Fruit fly (Drosophila melanogaster) whole organism, embryonic: ENCODE measurements around the gene CG7953.

Experiments used
- B-H2 ChIP-seq: fragments of 200-800 bp; sonication (Bioruptor generic); optimal IDR thresholded peaks from 2 replicates; lab custom pipeline; 2018; ENCODE audit warnings: missing biosample characterization, mild to moderate bottlenecking, missing genetic modification characterization
- Bteb2 ChIP-seq: fragments of 200-800 bp; sonication (Bioruptor generic); optimal IDR thresholded peaks from 2 replicates; lab custom pipeline; 2016; ENCODE audit warnings: missing biosample characterization, missing genetic modification characterization
- CG10274 ChIP-seq: fragments of 200-800 bp; sonication (Bioruptor generic); optimal IDR thresholded peaks from 3 replicates; lab custom pipeline; 2017; ENCODE audit warnings: missing biosample characterization, mild to moderate bottlenecking, missing genetic modification characterization
- CG10366 ChIP-seq: fragments of 200-800 bp; sonication (Bioruptor generic); IDR thresholded peaks from 2 replicates; pipeline ENCODE4 v1.3.6; 2022; ENCODE audit warnings: missing biosample characterization, missing genetic modification characterization
- CG10654 ChIP-seq: fragments of 200-800 bp; sonication (Bioruptor generic); optimal IDR thresholded peaks from 2 replicates; lab custom pipeline; 2016; ENCODE audit warnings: missing biosample characterization, missing genetic modification characterization
- CG13296 ChIP-seq: fragments of 200-800 bp; sonication (Bioruptor generic); optimal IDR thresholded peaks from 3 replicates; lab custom pipeline; 2018; ENCODE audit warnings: missing biosample characterization, mild to moderate bottlenecking, missing genetic modification characterization
- CG13894 ChIP-seq: fragments of 200-800 bp; sonication (Bioruptor generic); optimal IDR thresholded peaks from 3 replicates; lab custom pipeline; 2018; ENCODE audit warnings: missing biosample characterization, mild to moderate bottlenecking, missing genetic modification characterization, moderate library complexity
- CG1529 ChIP-seq: fragments of 200-800 bp; sonication (Bioruptor generic); optimal IDR thresholded peaks from 3 replicates; lab custom pipeline; 2018; ENCODE audit warnings: missing biosample characterization, missing genetic modification characterization
- CG17912 ChIP-seq: fragments of 200-800 bp; sonication (Bioruptor generic); optimal IDR thresholded peaks from 2 replicates; lab custom pipeline; 2018; ENCODE audit warnings: missing biosample characterization, mild to moderate bottlenecking, missing genetic modification characterization
- CG18262 ChIP-seq: fragments of 200-800 bp; optimal IDR thresholded peaks from 3 replicates; lab custom pipeline; 2019; ENCODE audit warnings: missing biosample characterization, mild to moderate bottlenecking, missing genetic modification characterization, moderate library complexity
- CG2202 ChIP-seq: fragments of 200-800 bp; sonication (Bioruptor generic); optimal IDR thresholded peaks from 2 replicates; lab custom pipeline; 2018; ENCODE audit warnings: missing biosample characterization, mild to moderate bottlenecking, missing genetic modification characterization
- CG32772 ChIP-seq: fragments of 200-800 bp; sonication (Bioruptor generic); IDR thresholded peaks from 2 replicates; pipeline ENCODE4 v1.3.6; 2022; ENCODE audit warnings: missing biosample characterization, missing genetic modification characterization
- CG3995 ChIP-seq: fragments of 200-800 bp; sonication (Bioruptor generic); optimal IDR thresholded peaks from 3 replicates; lab custom pipeline; 2016; ENCODE audit warnings: missing biosample characterization, missing genetic modification characterization
- CG4730 ChIP-seq: fragments of 200-800 bp; sonication (Bioruptor generic); IDR thresholded peaks from 2 replicates; pipeline ENCODE4 v1.3.6; 2022; ENCODE audit warnings: missing biosample characterization, missing genetic modification characterization
- CG5953 ChIP-seq: fragments of 200-800 bp; sonication (Bioruptor generic); IDR thresholded peaks from 2 replicates; pipeline ENCODE4 v1.3.6; 2022; ENCODE audit warnings: missing biosample characterization, missing genetic modification characterization
- CG6689 ChIP-seq: fragments of 200-800 bp; sonication (Bioruptor generic); IDR thresholded peaks from 2 replicates; pipeline ENCODE4 v1.3.6; 2022; ENCODE audit warnings: missing biosample characterization, missing genetic modification characterization
- CG6791 ChIP-seq: fragments of 200-800 bp; sonication (Bioruptor generic); IDR thresholded peaks from 3 replicates; pipeline ENCODE4 v1.3.6; 2022; ENCODE audit warnings: missing biosample characterization, missing genetic modification characterization; ENCODE audit not compliant: partially characterized antibody
- CG8290 ChIP-seq, 3 experiments: fragments of 200-800 bp; sonication (Bioruptor generic); optimal IDR thresholded peaks; 2 replicates each; lab custom pipeline; 2016 to 2019; ENCODE audit warnings: missing biosample characterization in 3 of 3, missing genetic modification characterization in 3 of 3, mild to moderate bottlenecking in 2 of 3, moderate library complexity in 1 of 3
- Deaf1 ChIP-seq: fragments of 200-800 bp; optimal IDR thresholded peaks from 3 replicates; lab custom pipeline; 2019; ENCODE audit warnings: missing biosample characterization, mild to moderate bottlenecking, missing genetic modification characterization, moderate library complexity
- Dfd ChIP-seq, 2 experiments: fragments of >200 bp; optimal IDR thresholded peaks; 2 replicates each; lab custom pipeline; 2017; ENCODE audit warnings: missing biosample characterization in 2 of 2, missing genetic modification characterization in 2 of 2
- Eip74EF ChIP-seq, 2 experiments: fragments of 200-800 bp in 1 of 2; fragments of >200 bp in 1 of 2; sonication (Bioruptor generic) in 1 of 2; optimal IDR thresholded peaks; 2 replicates each; lab custom pipeline; 2017 to 2019; ENCODE audit warnings: missing biosample characterization in 2 of 2, missing genetic modification characterization in 2 of 2, mild to moderate bottlenecking in 1 of 2, moderate library complexity in 1 of 2
- Fer1 ChIP-seq: fragments of 200-800 bp; sonication (Bioruptor generic); optimal IDR thresholded peaks from 2 replicates; lab custom pipeline; 2017; ENCODE audit warnings: missing biosample characterization, mild to moderate bottlenecking, missing genetic modification characterization
- HHEX ChIP-seq: fragments of 200-800 bp; sonication (Bioruptor generic); optimal IDR thresholded peaks from 3 replicates; lab custom pipeline; 2017; ENCODE audit warnings: missing biosample characterization, mild to moderate bottlenecking, missing genetic modification characterization, missing genetic modification reagents
- Hand ChIP-seq: fragments of 200-800 bp; sonication (Bioruptor generic); optimal IDR thresholded peaks from 2 replicates; lab custom pipeline; 2017; ENCODE audit warnings: mild to moderate bottlenecking, missing biosample characterization, missing genetic modification reagents, missing genetic modification characterization
- Meics ChIP-seq: fragments of 200-800 bp; sonication (Bioruptor generic); optimal IDR thresholded peaks from 2 replicates; lab custom pipeline; 2017; ENCODE audit warnings: missing biosample characterization, mild to moderate bottlenecking, missing genetic modification characterization
- Neu2 ChIP-seq: fragments of 200-800 bp; sonication (Bioruptor generic); optimal IDR thresholded peaks from 3 replicates; lab custom pipeline; 2016; ENCODE audit warnings: missing biosample characterization, missing genetic modification characterization, borderline replicate concordance
- PHDP ChIP-seq: fragments of 200-800 bp; sonication (Bioruptor generic); optimal IDR thresholded peaks from 3 replicates; lab custom pipeline; 2018; ENCODE audit warnings: missing biosample characterization, mild to moderate bottlenecking, missing genetic modification characterization, moderate library complexity
- Scr ChIP-seq: fragments of 200-800 bp; sonication (Bioruptor generic); IDR thresholded peaks from 2 replicates; pipeline ENCODE4 v1.3.6; 2022; ENCODE audit warnings: missing biosample characterization, missing genetic modification characterization; ENCODE audit not compliant: partially characterized antibody
- Sry-β ChIP-seq: fragments of 200-800 bp; sonication (Bioruptor generic); optimal IDR thresholded peaks from 2 replicates; lab custom pipeline; 2018; ENCODE audit warnings: missing biosample characterization, mild to moderate bottlenecking, missing genetic modification characterization, moderate library complexity
- Ssrp ChIP-seq: fragments of 200-800 bp; sonication (Bioruptor generic); optimal IDR thresholded peaks from 2 replicates; lab custom pipeline; 2018; ENCODE audit warnings: missing biosample characterization, mild to moderate bottlenecking, missing genetic modification characterization, moderate library complexity
- aop ChIP-seq: fragments of 200-800 bp; sonication (Bioruptor generic); IDR thresholded peaks from 2 replicates; pipeline ENCODE4 v1.3.6; 2022; ENCODE audit warnings: missing biosample characterization, missing genetic modification characterization
- ase ChIP-seq: fragments of 200-800 bp; sonication (Bioruptor generic); IDR thresholded peaks from 3 replicates; pipeline ENCODE4 v1.3.6; 2022; ENCODE audit warnings: missing biosample characterization, missing genetic modification characterization
- ato ChIP-seq: fragments of 200-800 bp; sonication (Bioruptor generic); IDR thresholded peaks from 2 replicates; pipeline ENCODE4 v1.3.6; 2022; ENCODE audit warnings: missing biosample characterization, missing genetic modification characterization; ENCODE audit not compliant: partially characterized antibody
- bowl ChIP-seq: fragments of 200-800 bp; sonication (Bioruptor generic); IDR thresholded peaks from 2 replicates; pipeline ENCODE4 v1.3.6; 2022; ENCODE audit warnings: missing biosample characterization, missing genetic modification characterization
- chinmo ChIP-seq: fragments of 200-800 bp; sonication (Bioruptor generic); IDR thresholded peaks from 4 replicates; pipeline ENCODE4 v1.3.6; 2022; ENCODE audit warnings: missing biosample characterization, missing genetic modification characterization; ENCODE audit not compliant: partially characterized antibody
- dimm ChIP-seq: fragments of 200-800 bp; sonication (Bioruptor generic); IDR thresholded peaks from 2 replicates; pipeline ENCODE4 v1.3.6; 2022; ENCODE audit warnings: missing biosample characterization, missing genetic modification characterization
- dmrt99B ChIP-seq: fragments of 200-800 bp; sonication (Bioruptor generic); optimal IDR thresholded peaks from 2 replicates; lab custom pipeline; 2018; ENCODE audit warnings: missing biosample characterization, mild to moderate bottlenecking, missing genetic modification characterization, moderate library complexity
- ftz-f1 ChIP-seq: fragments of 200-800 bp; sonication (Bioruptor generic); optimal IDR thresholded peaks from 2 replicates; lab custom pipeline; 2016; ENCODE audit warnings: missing biosample characterization, missing genetic modification characterization
- grau ChIP-seq: fragments of 200-800 bp; optimal IDR thresholded peaks from 3 replicates; lab custom pipeline; 2019; ENCODE audit warnings: missing biosample characterization, mild to moderate bottlenecking, missing genetic modification characterization, moderate library complexity
- hkb ChIP-seq, 2 experiments: fragments of 200-800 bp in 1 of 2; fragments of >200 bp in 1 of 2; sonication (Bioruptor generic) in 1 of 2; IDR thresholded peaks in 1 of 2; optimal IDR thresholded peaks in 1 of 2; 2 replicates each; pipeline versions ENCODE4 v1.3.6 to Lab custom; 2017 to 2022; ENCODE audit warnings: missing biosample characterization in 1 of 2, missing genetic modification characterization in 1 of 2
- kah ChIP-seq: fragments of 200-800 bp; sonication (Bioruptor generic); optimal IDR thresholded peaks from 2 replicates; lab custom pipeline; 2018; ENCODE audit warnings: missing biosample characterization, mild to moderate bottlenecking, missing genetic modification characterization
- nau ChIP-seq: fragments of 200-800 bp; sonication (Bioruptor generic); optimal IDR thresholded peaks from 3 replicates; lab custom pipeline; 2017; ENCODE audit warnings: missing biosample characterization, mild to moderate bottlenecking, missing genetic modification characterization, missing genetic modification reagents
- pita ChIP-seq: fragments of 200-800 bp; sonication (Bioruptor generic); optimal IDR thresholded peaks from 2 replicates; lab custom pipeline; 2017; ENCODE audit warnings: missing biosample characterization, mild to moderate bottlenecking, missing genetic modification characterization
- repo ChIP-seq: fragments of 200-800 bp; sonication (Bioruptor generic); optimal IDR thresholded peaks from 2 replicates; lab custom pipeline; 2016; ENCODE audit warnings: missing biosample characterization, missing genetic modification characterization
- run ChIP-seq: fragments of 200-800 bp; sonication (Bioruptor generic); optimal IDR thresholded peaks from 3 replicates; lab custom pipeline; 2018; ENCODE audit warnings: missing biosample characterization, mild to moderate bottlenecking, missing genetic modification characterization
- sd ChIP-seq: fragments of 200-800 bp; sonication (Bioruptor generic); optimal IDR thresholded peaks from 3 replicates; lab custom pipeline; 2018; ENCODE audit warnings: missing biosample characterization, mild to moderate bottlenecking, missing genetic modification characterization, moderate library complexity
- seq ChIP-seq: fragments of 200-800 bp; sonication (Bioruptor generic); IDR thresholded peaks from 2 replicates; pipeline ENCODE4 v1.3.6; 2022; ENCODE audit warnings: missing biosample characterization, missing genetic modification characterization
- unc-4 ChIP-seq: fragments of 200-800 bp; sonication (Bioruptor generic); IDR thresholded peaks from 2 replicates; pipeline ENCODE4 v1.3.6; 2022; ENCODE audit warnings: missing biosample characterization, missing genetic modification characterization; ENCODE audit not compliant: partially characterized antibody
- vvl ChIP-seq: fragments of 200-800 bp; sonication (Bioruptor generic); IDR thresholded peaks from 2 replicates; pipeline ENCODE4 v1.3.6; 2022; ENCODE audit warnings: missing biosample characterization, missing genetic modification characterization
- z ChIP-seq: fragments of 200-800 bp; sonication (Bioruptor generic); IDR thresholded peaks from 3 replicates; pipeline ENCODE4 v1.3.6; 2022; ENCODE audit warnings: missing biosample characterization, missing genetic modification characterization

Gene CG7953

DNA sequence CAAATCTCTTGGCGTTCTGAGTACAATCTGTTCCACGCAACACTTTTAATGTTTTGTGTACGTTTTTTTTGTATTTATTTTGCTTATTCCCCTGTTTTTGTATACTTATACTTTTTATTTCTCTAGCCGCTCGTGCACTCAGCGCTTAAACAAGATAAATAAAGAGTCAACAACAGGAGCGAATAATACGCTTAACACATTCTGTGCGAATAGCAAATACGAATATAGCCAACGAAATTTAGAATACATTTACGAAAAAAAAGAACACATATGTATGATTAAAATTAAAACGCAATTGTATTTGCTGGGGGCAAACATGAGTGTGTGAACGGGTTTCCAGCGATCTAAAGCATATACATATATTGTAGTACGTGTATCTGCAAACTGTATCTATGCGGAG lies 34.2 kb downstream of the CG7953 start (continued):
- TF ChIP-seq B-H2 (GFP tag; lab: Kevin White, UChicago) (peak; percentile 54), CG32772 (no peak), z (GFP tag; lab: Robert Waterston, UW) (no peak), Hand (GFP tag; lab: Kevin White, UChicago) (peak; percentile 14), pita (GFP tag; lab: Kevin White, UChicago) (no peak), CG13894 (tag; lab: Kevin White, UChicago) (peak; percentile 28), CG10274 (GFP tag; lab: Kevin White, UChicago) (no peak), Dfd (GFP tag; optimal IDR thresholded peaks at IDR 0.05; lab: Kevin White, UChicago) (no peak), CG3995 (GFP tag; lab: Kevin White, UChicago) (no peak), run (no peak), CG17912 (GFP tag; lab: Kevin White, UChicago) (no peak), bowl (no peak), ato (GFP tag; lab: Robert Waterston, UW) (no peak), dmrt99B (no peak), hkb (optimal IDR thresholded peaks at IDR 0.05; lab: Kevin White, UChicago) (no peak), hkb (GFP tag; IDR thresholded peaks at IDR 0.05; lab: Robert Waterston, UW) (no peak), sd (tag; lab: Kevin White, UChicago) (peak; percentile 61), grau (tag; lab: Kevin White, UChicago) (peak; percentile 6), vvl (no peak), aop (no peak), CG8290 (GFP tag; optimal IDR thresholded peaks at IDR 0.05; lab: Kevin White, UChicago) (no peak), CG8290 (tag; optimal IDR thresholded peaks at IDR 0.05; lab: Kevin White, UChicago) (no peak), chinmo (GFP tag; lab: Robert Waterston, UW) (0 out of 4 replicates have a peak, but pooled peaks have one; percentile 24), PHDP (tag; lab: Kevin White, UChicago) (peak; percentile 56), CG10654 (GFP tag; lab: Kevin White, UChicago) (no peak), CG2202 (tag; lab: Kevin White, UChicago) (no peak), Scr (no peak), Neu2 (GFP tag; lab: Kevin White, UChicago) (no peak), CG5953 (GFP tag; lab: Robert Waterston, UW) (no peak), CG1529 (GFP tag; lab: Kevin White, UChicago) (no peak), nau (GFP tag; lab: Kevin White, UChicago) (no peak), ftz-f1 (GFP tag; lab: Kevin White, UChicago) (no peak), Eip74EF (GFP tag; optimal IDR thresholded peaks at IDR 0.05; lab: Kevin White, UChicago) (no peak), CG4730 (GFP tag; lab: Robert Waterston, UW) (no peak), repo (GFP tag; lab: Kevin White, UChicago) (no peak), Fer1 (GFP tag; lab: Kevin White, UChicago) (peak; percentile 27), Sry-β (GFP tag; lab: Kevin White, UChicago) (no peak), seq (GFP tag; lab: Robert Waterston, UW) (no peak), dimm (no peak), unc-4 (no peak), ase (GFP tag; lab: Robert Waterston, UW) (no peak), CG6791 (GFP tag; lab: Robert Waterston, UW) (no peak), Deaf1 (tag; lab: Kevin White, UChicago) (no peak), Bteb2 (no peak), CG13296 (GFP tag; lab: Kevin White, UChicago) (no peak), Ssrp (tag; lab: Kevin White, UChicago) (no peak), CG18262 (tag; lab: Kevin White, UChicago) (no peak), CG6689 (no peak), HHEX (peak; percentile 17), kah (GFP tag; lab: Kevin White, UChicago) (no peak), CG10366 (GFP tag; lab: Robert Waterston, UW) (no peak), Meics (GFP tag; lab: Kevin White, UChicago) (peak; percentile 61)
